Worm (Caenorhabditis elegans) whole organism, late embryonic: ENCODE data around the gene dhs-5.

Experiments
- C38D4.7 ChIP-seq: fragments of 200-800 bp; sonication (Bioruptor generic); optimal IDR thresholded peaks from 2 replicates; lab custom pipeline; 2018; ENCODE audit warnings: mild to moderate bottlenecking, missing genetic modification characterization, moderate library complexity, missing compliant biosample characterization
- T23F11.4 ChIP-seq: fragments of 200-800 bp; sonication (Bioruptor generic); optimal IDR thresholded peaks from 2 replicates; lab custom pipeline; 2018; ENCODE audit warnings: mild to moderate bottlenecking, missing genetic modification characterization, missing compliant biosample characterization
- ahr-1 ChIP-seq: sonication (generic microtip); optimal IDR thresholded peaks from 2 replicates; lab custom pipeline; 2016; ENCODE audit warnings: missing genetic modification characterization, missing compliant biosample characterization
- ama-1 ChIP-seq: fragments of 150-350 bp; optimal IDR thresholded peaks from 2 replicates; lab custom pipeline; 2014
- ceh-14 ChIP-seq: sonication (generic microtip); optimal IDR thresholded peaks from 2 replicates; lab custom pipeline; 2016; ENCODE audit warnings: missing genotype, missing genetic modification characterization, missing compliant biosample characterization
- ceh-48 ChIP-seq: sonication (generic microtip); optimal IDR thresholded peaks from 2 replicates; lab custom pipeline; 2016; ENCODE audit warnings: missing genetic modification characterization, inconsistent platforms, missing compliant biosample characterization
- elt-2 ChIP-seq: sonication (generic microtip); optimal IDR thresholded peaks from 2 replicates; lab custom pipeline; 2016; ENCODE audit warnings: missing genetic modification reagents, missing genetic modification characterization, missing compliant biosample characterization
- fax-1 ChIP-seq: sonication (generic microtip); optimal IDR thresholded peaks from 2 replicates; lab custom pipeline; 2016; ENCODE audit warnings: missing genotype, missing genetic modification characterization, missing compliant biosample characterization
- fkh-10 ChIP-seq: fragments of 150-350 bp; optimal IDR thresholded peaks from 2 replicates; lab custom pipeline; 2014; ENCODE audit warnings: missing biosample characterization, missing genetic modification reagents, missing genetic modification characterization
- fkh-6 ChIP-seq: sonication (generic microtip); optimal IDR thresholded peaks from 2 replicates; lab custom pipeline; 2016; ENCODE audit warnings: missing genetic modification characterization, missing compliant biosample characterization
- gmeb-2 ChIP-seq: sonication (generic microtip); optimal IDR thresholded peaks from 2 replicates; lab custom pipeline; 2016; ENCODE audit warnings: missing genetic modification characterization, inconsistent platforms, missing compliant biosample characterization
- hlh-6 ChIP-seq: sonication (generic microtip); optimal IDR thresholded peaks from 2 replicates; lab custom pipeline; 2016; ENCODE audit warnings: missing genotype, missing genetic modification characterization, missing compliant biosample characterization
- madf-2 ChIP-seq: sonication (generic microtip); optimal IDR thresholded peaks from 2 replicates; lab custom pipeline; 2017; ENCODE audit warnings: missing genetic modification characterization, missing compliant biosample characterization
- mec-3 ChIP-seq: sonication (generic microtip); optimal IDR thresholded peaks from 2 replicates; lab custom pipeline; 2016; ENCODE audit warnings: borderline replicate concordance, missing genetic modification characterization, missing compliant biosample characterization
- npax-4 ChIP-seq: sonication (generic microtip); optimal IDR thresholded peaks from 2 replicates; lab custom pipeline; 2016; ENCODE audit warnings: missing genetic modification characterization, missing compliant biosample characterization
- odd-2 ChIP-seq: sonication (generic microtip); optimal IDR thresholded peaks from 2 replicates; lab custom pipeline; 2017; ENCODE audit warnings: antibody characterized with exemption, mild to moderate bottlenecking, missing genetic modification characterization, missing compliant biosample characterization
- pat-9 ChIP-seq: fragments of 200-800 bp; sonication (Bioruptor generic); optimal IDR thresholded peaks from 2 replicates; lab custom pipeline; 2018; ENCODE audit warnings: mild to moderate bottlenecking, missing genetic modification characterization, moderate library complexity, missing compliant biosample characterization
- pha-4 ChIP-seq: fragments of 150-350 bp; optimal IDR thresholded peaks from 2 replicates; lab custom pipeline; 2018; ENCODE audit warnings: missing biosample characterization, missing genetic modification reagents, missing genetic modification characterization
- sdc-2 ChIP-seq: sonication (generic microtip); optimal IDR thresholded peaks from 2 replicates; lab custom pipeline; 2016; ENCODE audit warnings: missing genotype, missing genetic modification characterization, missing compliant biosample characterization
- sox-2 ChIP-seq: fragments of 200-800 bp; sonication (Bioruptor generic); IDR thresholded peaks from 2 replicates; pipeline ENCODE4 v1.3.6; 2022; ENCODE audit warnings: missing genetic modification reagents, missing genetic modification characterization, missing compliant biosample characterization
- unc-42 ChIP-seq: sonication (generic microtip); optimal IDR thresholded peaks from 2 replicates; lab custom pipeline; 2016; ENCODE audit warnings: missing genotype, missing genetic modification characterization, missing compliant biosample characterization

dhs-5 gene

DNA sequence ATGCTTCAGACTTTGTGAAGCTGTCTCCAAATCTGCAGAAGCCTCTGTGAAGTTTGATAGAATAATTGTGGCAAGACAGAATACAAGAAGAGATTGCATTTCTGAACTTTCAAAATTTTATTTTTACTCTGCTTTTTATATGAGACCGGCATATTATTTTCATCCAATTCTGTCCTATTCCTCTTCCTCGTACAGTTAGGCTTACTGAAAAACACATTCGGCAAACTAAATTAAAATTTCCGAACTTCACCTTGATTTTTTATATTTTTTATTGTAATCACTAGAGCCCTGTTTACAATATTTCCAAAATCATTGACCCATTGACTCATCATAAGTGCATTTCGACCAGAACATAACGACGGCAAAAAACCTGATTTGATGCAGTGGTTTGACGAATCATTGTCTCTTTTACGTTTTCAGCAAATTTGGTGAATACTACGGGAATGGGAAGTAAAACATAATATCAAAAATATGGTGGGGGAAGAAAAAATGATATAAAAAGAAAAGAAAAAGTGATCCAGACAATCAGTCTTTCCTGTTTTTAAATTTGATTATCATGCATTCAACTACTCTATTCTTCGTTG, 44.6 kb downstream of the dhs-5 start, which contains the start of the genes suex-1 and F12A10.9:
TSS of gene suex-1 (minus strand) at position 101 of the 584 bp plus-strand sequence.
TSS of gene F12A10.9 (plus strand) at position 534 of the 584 bp plus-strand sequence.
- TF ChIP-seq ceh-14 (no peak), odd-2 (tag; lab: Kevin White, UChicago) (no peak), C38D4.7 (GFP tag; lab: Kevin White, UChicago) (no peak), mec-3 (tag; lab: Kevin White, UChicago) (no peak), sdc-2 (tag; lab: Kevin White, UChicago) (no peak), ama-1 (no peak), T23F11.4 (GFP tag; lab: Kevin White, UChicago) (no peak)
- TF ChIP-seq, all 69 proteins: peak for 0

DNA sequence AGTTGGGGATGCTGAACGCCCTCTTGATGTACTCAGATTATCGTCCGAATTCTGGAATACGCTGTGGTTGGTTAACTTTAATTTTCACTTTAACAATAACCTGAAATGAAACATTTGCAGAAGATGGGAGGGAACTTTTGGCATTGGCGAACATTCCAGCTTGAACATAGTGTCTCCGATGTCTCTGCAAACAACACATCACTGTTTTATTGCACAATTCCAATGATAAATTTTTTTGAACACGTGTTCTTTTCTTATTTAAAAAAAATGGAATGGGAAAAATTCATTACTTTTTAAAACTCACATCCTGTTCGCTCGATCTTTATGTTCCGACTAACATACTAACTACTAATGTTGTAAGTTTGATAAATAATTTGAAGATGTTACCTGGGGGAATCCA, 46.8 kb downstream of the dhs-5 start, which contains the start of gene fzy-1:
TSS of gene fzy-1 (plus strand) at position 301 of the 400 bp plus-strand sequence.
- no peak for TF ChIP-seq sdc-2 (tag; lab: Kevin White, UChicago)
- no peak for TF ChIP-seq pha-4 (tag; lab: Kevin White, UChicago)
- TF ChIP-seq madf-2 = no peak
- TF ChIP-seq sox-2 (GFP tag; lab: Robert Waterston, UW) = no peak
- TF ChIP-seq fax-1 = no peak
- TF ChIP-seq fkh-6 (tag; lab: Kevin White, UChicago) = no peak
- no peak for TF ChIP-seq hlh-6
- no peak for TF ChIP-seq unc-42 (tag; lab: Kevin White, UChicago)
- no peak for TF ChIP-seq npax-4 (tag; lab: Kevin White, UChicago)
- TF ChIP-seq gmeb-2 (tag; lab: Kevin White, UChicago) = no peak
- no peak for TF ChIP-seq ahr-1
- TF ChIP-seq ceh-48 (tag; lab: Kevin White, UChicago) = no peak

DNA sequence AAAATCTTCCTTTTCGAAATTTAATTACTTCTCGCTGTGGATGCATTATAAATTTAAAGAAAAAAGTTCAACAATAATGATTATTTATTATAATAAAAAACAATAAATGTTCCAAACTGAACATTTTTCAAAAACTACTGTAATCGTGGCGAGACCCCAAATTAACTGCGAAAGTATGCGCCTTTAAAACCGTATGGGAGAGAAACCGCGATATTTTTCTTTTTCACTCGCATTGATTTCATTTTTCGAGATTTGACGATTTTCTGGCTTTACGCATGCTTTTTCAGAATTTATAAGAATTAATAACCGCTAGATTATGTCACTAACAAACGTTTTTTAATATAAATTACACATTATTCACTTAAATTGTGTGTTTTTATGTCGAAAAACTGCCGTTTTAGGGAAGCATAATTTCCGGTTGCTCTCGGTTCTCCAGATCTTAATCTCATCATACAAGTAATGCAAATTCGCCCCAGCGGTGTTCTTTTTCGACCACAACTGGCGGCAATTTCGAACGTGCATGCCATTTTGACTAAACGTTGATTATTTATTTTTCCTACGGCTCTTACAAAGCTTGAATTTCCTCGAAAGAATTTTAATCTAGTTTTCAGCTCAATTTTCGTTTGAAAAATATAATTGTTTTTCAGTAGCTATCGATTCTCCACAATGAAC, 47.5 kb downstream of the dhs-5 start, which contains the start of gene F12A10.8:
TSS of gene F12A10.8 (minus strand) at position 79 of the 672 bp plus-strand sequence.
- no peak for TF ChIP-seq pat-9
- peak; percentile 81 for TF ChIP-seq unc-42 (tag; lab: Kevin White, UChicago)

DNA sequence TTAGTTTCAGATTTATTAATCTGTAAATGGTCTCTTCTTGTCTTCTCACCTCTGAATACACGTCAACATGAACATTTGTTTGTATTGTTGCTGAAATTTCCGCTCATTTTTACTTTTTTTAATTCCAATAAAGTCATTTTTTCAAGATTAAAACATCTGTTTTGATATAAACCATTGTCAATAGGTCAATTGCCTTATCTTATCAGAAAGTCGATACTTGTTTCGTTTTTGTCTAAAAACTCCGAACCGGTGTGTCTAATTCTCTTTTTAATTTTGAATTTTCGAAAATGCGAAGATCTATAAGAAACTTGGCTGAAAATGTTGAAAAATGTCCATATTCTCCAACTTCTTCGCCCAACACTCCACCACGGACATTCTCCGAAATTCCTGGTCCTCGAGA, 50.1 kb downstream of the dhs-5 start, which contains the start of gene cyp-44A1:
TSS of gene cyp-44A1 (plus strand) at position 285 of the 400 bp plus-strand sequence.
- TF ChIP-seq fkh-10 (GFP tag; lab: Kevin White, UChicago) (no peak), elt-2 (tag; lab: Kevin White, UChicago) (peak; percentile 74)
